Fruit fly (Drosophila melanogaster) whole organism, embryonic: ENCODE data around the gene Trmt6.
A peak's percentile ranks its signal among the peaks of the same experiment; 100 is the strongest.

ENCODE experiments used
- C15 ChIP-seq: fragments of 200-800 bp; sonication (Bioruptor generic); IDR thresholded peaks from 3 replicates; pipeline ENCODE4 v1.3.6; 2022; ENCODE audit warnings: missing biosample characterization, missing genetic modification characterization
- CG14014 ChIP-seq: fragments of 200-800 bp; sonication (Bioruptor generic); IDR thresholded peaks from 2 replicates; pipeline ENCODE4 v1.3.6; 2022; ENCODE audit warnings: missing biosample characterization, missing genetic modification characterization
- CG1602 ChIP-seq: fragments of 200-800 bp; sonication (Bioruptor generic); optimal IDR thresholded peaks from 3 replicates; lab custom pipeline; 2016; ENCODE audit warnings: missing biosample characterization, missing genetic modification characterization
- CG9609 ChIP-seq: fragments of 200-800 bp; sonication (Bioruptor generic); optimal IDR thresholded peaks from 3 replicates; lab custom pipeline; 2016; ENCODE audit warnings: missing biosample characterization, missing genetic modification characterization
- phol ChIP-seq: fragments of 200-800 bp; sonication (Bioruptor generic); optimal IDR thresholded peaks from 3 replicates; lab custom pipeline; 2018; ENCODE audit warnings: missing biosample characterization, mild to moderate bottlenecking, missing genetic modification characterization, moderate library complexity
- wek ChIP-seq: fragments of 200-800 bp; sonication (Bioruptor generic); optimal IDR thresholded peaks from 3 replicates; lab custom pipeline; 2018; ENCODE audit warnings: missing biosample characterization, mild to moderate bottlenecking, missing genetic modification characterization, moderate library complexity

dm6 chr2L:6526996-6527395, 35.1 kb downstream of the Trmt6 start:
- no peak for TF ChIP-seq C15 (GFP tag; lab: Robert Waterston, UW)
- TF ChIP-seq CG1602 (GFP tag; lab: Kevin White, UChicago): no peak
- TF ChIP-seq phol (tag; lab: Kevin White, UChicago): peak; percentile 9
- no peak for TF ChIP-seq CG14014
- TF ChIP-seq CG9609: no peak
- TF ChIP-seq wek: no peak
